Worm (Caenorhabditis elegans) whole organism, L4/young adult: Measurements from ENCODE around the gene twk-7.

Source experiments
- W03F9.2 ChIP-seq: fragments of 150-350 bp; optimal IDR thresholded peaks from 2 replicates; lab custom pipeline; 2014; ENCODE audit warnings: missing biosample characterization, missing genetic modification characterization
- him-1 ChIP-seq: sonication (generic microtip); optimal IDR thresholded peaks from 2 replicates; lab custom pipeline; 2016; ENCODE audit warnings: missing genotype, missing genetic modification reagents, missing genetic modification characterization, missing compliant biosample characterization

DNA sequence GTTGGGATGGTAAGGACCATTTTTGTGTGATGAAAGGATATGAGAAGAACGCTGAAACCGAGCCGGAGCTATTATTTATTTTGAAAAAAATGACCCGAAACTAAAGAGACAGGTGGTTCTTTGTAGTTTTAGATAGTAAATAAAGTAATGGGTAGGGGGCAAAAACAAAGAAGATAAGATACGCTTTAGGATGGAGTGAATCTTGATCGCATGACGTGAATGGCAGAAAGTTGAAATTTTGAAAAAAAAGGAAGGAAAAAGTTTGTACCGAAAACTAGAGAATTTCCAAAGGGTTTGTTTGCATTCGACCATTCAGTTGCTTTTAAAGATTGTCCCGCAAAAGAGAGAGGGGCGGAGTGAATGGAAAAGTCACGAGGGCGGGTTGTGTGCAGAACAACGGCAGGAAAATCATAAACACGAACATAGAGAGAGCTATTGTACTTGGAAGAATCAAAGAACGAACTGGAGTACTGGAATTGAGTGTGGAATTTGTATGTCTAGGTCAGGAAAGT, 10.4 kb upstream of the twk-7 start, which contains the start of gene F22B7.9:
- TF ChIP-seq him-1 (tag; lab: Kevin White, UChicago) (no peak), W03F9.2 (no peak)
